Worm (Caenorhabditis elegans): ENCODE measurements around the gene T23F11.6.

T23F11.6 gene

DNA sequence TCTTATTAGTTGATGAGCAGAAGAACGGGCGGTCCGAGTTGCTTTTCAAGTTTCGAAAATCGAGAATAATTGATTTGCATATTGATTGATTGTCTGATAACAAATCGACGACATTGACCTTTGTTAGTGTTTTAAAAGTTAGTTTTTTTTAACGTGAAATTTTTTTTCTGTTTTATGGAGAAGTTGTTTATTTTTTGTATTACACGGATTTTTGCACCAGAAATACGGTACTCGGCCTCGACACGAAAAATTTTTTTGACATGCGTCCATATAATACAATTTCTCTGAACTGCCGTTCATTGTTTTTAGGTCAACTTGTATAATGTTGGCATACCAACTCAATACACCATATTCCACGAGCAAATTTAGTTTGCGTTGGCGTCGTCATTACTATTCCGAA is 7.7 kb upstream of the T23F11.6 start, which contains the start of gene T23F11.2:
T23F11.2 (minus strand) TSS at position 101 of the 400 bp plus-strand sequence.
- TF ChIP-seq syd-9 (tag; optimal IDR thresholded peaks at IDR 0.05) (no peak), pat-9 (tag; optimal IDR thresholded peaks at IDR 0.05) (no peak), mec-3 (tag; optimal IDR thresholded peaks at IDR 0.05; ENCODE audit: borderline replicate concordance) (no peak), elt-4 (tag; optimal IDR thresholded peaks at IDR 0.05) (no peak), unc-42 (tag; optimal IDR thresholded peaks at IDR 0.05) (no peak), fax-1 (tag; optimal IDR thresholded peaks at IDR 0.05) (no peak), pha-2 (tag; optimal IDR thresholded peaks at IDR 0.05) (no peak), ceh-2 (tag; optimal IDR thresholded peaks at IDR 0.05) (no peak), F13H6.1 (tag; optimal IDR thresholded peaks at IDR 0.05) (no peak), rnt-1 (tag; optimal IDR thresholded peaks at IDR 0.05) (no peak), gmeb-2 (tag; optimal IDR thresholded peaks at IDR 0.05) (no peak), sox-4 (tag; optimal IDR thresholded peaks at IDR 0.05) (no peak), ceh-18 (tag; optimal IDR thresholded peaks at IDR 0.05) (no peak), K02D7.2 (tag; optimal IDR thresholded peaks at IDR 0.05) (no peak), unc-3 (GFP tag; conservative IDR thresholded peaks at IDR 0.05) (no peak), unc-3 (tag; optimal IDR thresholded peaks at IDR 0.05) (no peak), lin-11 (tag; optimal IDR thresholded peaks at IDR 0.05) (no peak), tbx-2 (tag; optimal IDR thresholded peaks at IDR 0.05) (no peak)

DNA sequence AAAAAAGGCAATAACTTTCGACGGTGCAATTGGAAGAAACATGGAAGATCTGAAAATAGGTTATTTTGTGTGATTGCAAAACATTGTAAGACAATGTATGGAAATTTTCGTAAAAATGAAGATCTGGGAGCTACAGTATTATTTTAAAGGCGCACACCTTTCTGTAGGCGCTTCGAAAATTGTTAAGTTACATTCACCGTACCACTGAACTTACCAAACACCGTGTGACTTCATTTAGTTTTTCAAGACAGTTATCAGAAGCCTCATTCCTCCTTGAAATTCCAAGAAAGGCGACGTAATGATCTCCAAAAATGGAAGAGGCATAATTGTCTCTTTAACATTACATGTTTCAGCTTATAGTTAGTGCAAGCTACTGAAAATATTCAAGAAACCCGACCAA is 6.2 kb upstream of the T23F11.6 start:
- TF ChIP-seq rnt-1 (tag; optimal IDR thresholded peaks at IDR 0.05) (no peak), syd-9 (tag; optimal IDR thresholded peaks at IDR 0.05) (no peak), unc-3 (GFP tag; conservative IDR thresholded peaks at IDR 0.05) (no peak), unc-3 (tag; optimal IDR thresholded peaks at IDR 0.05) (no peak), hlh-15 (tag; optimal IDR thresholded peaks at IDR 0.05) (no peak), madf-2 (tag; optimal IDR thresholded peaks at IDR 0.05) (no peak), Y22D7AL.16 (tag; optimal IDR thresholded peaks at IDR 0.05) (no peak), ama-1 (optimal IDR thresholded peaks at IDR 0.05) (no peak), ceh-6 (GFP tag; optimal IDR thresholded peaks at IDR 0.05) (no peak), ceh-19 (GFP tag; optimal IDR thresholded peaks at IDR 0.05) (no peak), pha-4 (tag; optimal IDR thresholded peaks at IDR 0.05) (no peak), ceh-24 (tag; optimal IDR thresholded peaks at IDR 0.05) (no peak), C08G9.2 (tag; optimal IDR thresholded peaks at IDR 0.05) (no peak)

DNA sequence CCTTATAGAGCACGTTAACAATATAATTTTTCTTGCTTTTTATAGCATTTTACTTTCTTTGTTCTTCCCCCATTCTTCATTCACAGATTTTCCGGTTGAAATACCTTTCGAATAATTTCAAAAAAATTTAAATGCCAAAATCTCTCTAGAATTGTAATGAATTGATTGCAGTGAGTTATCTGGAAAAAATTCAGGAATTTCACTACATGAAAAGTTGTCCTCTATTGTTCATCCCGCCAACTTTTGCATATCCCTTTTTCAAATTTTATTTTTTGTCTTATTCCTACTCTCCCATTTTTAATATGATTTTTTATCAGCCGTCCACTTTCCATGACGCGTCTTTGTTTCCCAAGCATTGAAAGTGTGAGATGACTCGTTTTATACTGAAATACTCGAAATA is 5.7 kb upstream of the T23F11.6 start:
- no peak for TF ChIP-seq K02D7.2 (tag; optimal IDR thresholded peaks at IDR 0.05)
- TF ChIP-seq unc-42 (tag; optimal IDR thresholded peaks at IDR 0.05): no peak
- no peak for TF ChIP-seq madf-2 (tag; optimal IDR thresholded peaks at IDR 0.05)
- no peak for TF ChIP-seq odd-2 (tag; optimal IDR thresholded peaks at IDR 0.05)
- no peak for TF ChIP-seq nhr-232 (tag; optimal IDR thresholded peaks at IDR 0.05)
- TF ChIP-seq ceh-6 (GFP tag; optimal IDR thresholded peaks at IDR 0.05): no peak
- TF ChIP-seq sox-2 (GFP tag; IDR thresholded peaks at IDR 0.05): no peak
- TF ChIP-seq nfya-1 (tag; optimal IDR thresholded peaks at IDR 0.05): no peak
- TF ChIP-seq ceh-19 (GFP tag; optimal IDR thresholded peaks at IDR 0.05): no peak
- TF ChIP-seq hlh-8 (tag; optimal IDR thresholded peaks at IDR 0.05): no peak
- no peak for TF ChIP-seq ceh-14 (tag; optimal IDR thresholded peaks at IDR 0.05)
- TF ChIP-seq npax-4 (tag; optimal IDR thresholded peaks at IDR 0.05): no peak

DNA sequence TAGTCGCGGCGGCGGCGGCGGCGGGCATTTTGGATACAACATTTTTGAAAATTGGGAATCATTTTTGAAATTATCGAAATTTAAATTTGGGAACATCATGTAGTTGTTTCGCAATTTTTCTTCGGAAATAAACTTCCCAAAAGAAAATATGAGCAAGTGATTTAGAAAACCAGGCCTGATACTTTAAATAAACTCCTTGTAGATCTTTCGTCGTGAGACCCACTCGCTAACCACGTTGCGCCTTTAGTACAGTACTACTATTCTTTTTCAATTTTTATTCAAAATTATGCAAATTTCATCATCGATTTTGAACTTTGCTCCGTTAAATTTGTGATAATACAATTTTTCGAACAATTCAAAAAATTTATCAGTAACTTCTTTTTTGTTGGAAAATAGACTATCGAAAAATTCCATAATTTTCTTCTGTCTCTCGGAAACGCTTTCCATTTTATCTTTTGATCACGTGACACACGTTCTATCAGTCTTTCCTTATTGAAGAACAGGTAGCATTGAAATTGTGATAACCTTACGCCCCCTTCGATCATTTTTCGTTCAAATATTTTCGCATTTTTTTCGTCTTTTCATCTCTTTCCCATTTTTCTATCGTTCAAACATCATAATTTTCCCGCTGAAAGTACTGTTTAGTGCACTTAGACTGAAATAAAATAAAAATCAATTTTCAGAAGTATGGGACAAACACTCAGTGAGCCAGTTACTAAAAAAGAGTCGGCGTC is 2.3 kb upstream of the T23F11.6 start, which contains the start of gene ppm-2:
ppm-2 (plus strand) TSS at position 684 of the 734 bp plus-strand sequence.
- no peak for TF ChIP-seq ttx-3 (tag; optimal IDR thresholded peaks at IDR 0.05)
- no peak for TF ChIP-seq ceh-31 (tag; optimal IDR thresholded peaks at IDR 0.05)
- no peak for TF ChIP-seq ama-1 (optimal IDR thresholded peaks at IDR 0.05)
- TF ChIP-seq zip-5 (tag; optimal IDR thresholded peaks at IDR 0.05): no peak
- peak; percentile 35 for TF ChIP-seq hlh-30 (tag; optimal IDR thresholded peaks at IDR 0.05; ENCODE audit: insufficient read depth)
- no peak for TF ChIP-seq ceh-18 (tag; optimal IDR thresholded peaks at IDR 0.05)
- no peak for TF ChIP-seq ceh-9 (tag; optimal IDR thresholded peaks at IDR 0.05)
- no peak for TF ChIP-seq npax-4 (tag; optimal IDR thresholded peaks at IDR 0.05)
- TF ChIP-seq ceh-22 (tag; optimal IDR thresholded peaks at IDR 0.05): no peak
